Fruit fly (Drosophila melanogaster): Measurements from ENCODE around the gene Act5C.

Gene Act5C

DNA sequence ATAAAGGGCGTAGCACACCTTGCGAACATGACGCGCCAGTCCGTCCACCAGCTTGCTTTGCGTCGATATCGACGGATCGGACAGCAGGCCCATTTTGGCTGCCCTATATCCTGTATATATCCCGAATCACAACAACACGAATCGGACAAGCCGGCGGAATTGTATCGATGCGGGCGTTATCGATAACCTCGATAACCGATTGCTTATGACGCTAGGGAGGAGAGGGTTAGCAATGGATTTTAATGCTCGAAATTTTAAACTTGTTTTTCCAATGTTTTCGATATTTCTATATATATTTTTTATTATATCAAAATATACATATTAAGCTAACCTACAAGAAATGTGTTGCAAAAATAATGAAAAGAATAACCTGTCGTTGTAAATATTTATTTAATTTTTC is 27.5 kb upstream of the Act5C start, which contains the start of gene GAA1 (continued):
- no peak for TF ChIP-seq klu (GFP tag; IDR thresholded peaks at IDR 0.05)
- TF ChIP-seq chn (GFP tag; optimal IDR thresholded peaks at IDR 0.05), result no peak
- no peak for TF ChIP-seq tap (tag; optimal IDR thresholded peaks at IDR 0.05)
- TF ChIP-seq otp (GFP tag; IDR thresholded peaks at IDR 0.05), result no peak
- peak; percentile 94 for TF ChIP-seq nerfin-2 (GFP tag; IDR thresholded peaks at IDR 0.05; ENCODE audit: partially characterized antibody)
- no peak for TF ChIP-seq her (GFP tag; optimal IDR thresholded peaks at IDR 0.05)
- no peak for TF ChIP-seq gro (GFP tag; optimal IDR thresholded peaks at IDR 0.05)
- no peak for TF ChIP-seq Deaf1 (tag; optimal IDR thresholded peaks at IDR 0.05)
- no peak for TF ChIP-seq Tbp (GFP tag; optimal IDR thresholded peaks at IDR 0.05)
- TF ChIP-seq Sry-δ (GFP tag; optimal IDR thresholded peaks at IDR 0.05), result peak; percentile 69
- TF ChIP-seq CG17612 (GFP tag; IDR thresholded peaks at IDR 0.05), result no peak
- TF ChIP-seq D19B (GFP tag; optimal IDR thresholded peaks at IDR 0.05), result no peak
- peak; percentile 64 for TF ChIP-seq inv (GFP tag; IDR thresholded peaks at IDR 0.05; ENCODE audit: partially characterized antibody)
- peak; percentile 88 for TF ChIP-seq sna (GFP tag; IDR thresholded peaks at IDR 0.05; ENCODE audit: partially characterized antibody)
- no peak for TF ChIP-seq CG9797 (GFP tag; optimal IDR thresholded peaks at IDR 0.05)
- peak; percentile 2 for TF ChIP-seq CG15696 (tag; optimal IDR thresholded peaks at IDR 0.05)
- TF ChIP-seq dm (GFP tag; optimal IDR thresholded peaks at IDR 0.05), result no peak
- no peak for TF ChIP-seq slp2 (GFP tag; optimal IDR thresholded peaks at IDR 0.05)
- no peak for TF ChIP-seq CG12299 (tag; optimal IDR thresholded peaks at IDR 0.05)
- no peak for TF ChIP-seq Hr3 (GFP tag; optimal IDR thresholded peaks at IDR 0.05)

DNA sequence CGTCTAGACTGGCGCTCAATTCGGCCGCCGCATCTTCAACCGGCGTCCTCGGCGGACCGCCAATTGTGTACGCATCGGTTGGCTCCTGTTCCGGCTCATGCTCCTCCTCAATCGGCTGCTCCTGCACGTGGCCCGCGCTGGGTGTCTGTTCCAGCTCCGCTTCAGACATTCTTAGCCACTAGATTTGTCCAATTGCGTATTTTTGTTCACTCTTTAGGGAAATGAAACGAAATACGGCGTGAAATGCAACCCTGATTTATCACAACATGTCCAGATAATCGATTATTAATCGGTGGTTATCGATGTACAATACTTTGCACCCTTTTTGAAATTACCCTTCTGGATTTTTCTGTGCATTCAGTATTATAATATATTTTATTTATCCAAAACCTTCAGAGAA is 24.1 kb upstream of the Act5C start, which contains the start of gene mof:
TSS of gene mof (minus strand) at position 270 of the 400 bp plus-strand sequence.
- TF ChIP-seq fru (optimal IDR thresholded peaks at IDR 0.05), result no peak
- TF ChIP-seq chinmo (GFP tag; IDR thresholded peaks at IDR 0.05; ENCODE audit: partially characterized antibody), result peak; percentile 67; the same call in 1 of the 4 replicates
- TF ChIP-seq CG7745 (tag; optimal IDR thresholded peaks at IDR 0.05), result no peak
- TF ChIP-seq al (GFP tag; IDR thresholded peaks at IDR 0.05), result no peak
- TF ChIP-seq bigmax (GFP tag; optimal IDR thresholded peaks at IDR 0.05), result no peak
- peak; percentile 72 for TF ChIP-seq Bgb (GFP tag; IDR thresholded peaks at IDR 0.05; ENCODE audit: partially characterized antibody)
- TF ChIP-seq CG17385 (GFP tag; optimal IDR thresholded peaks at IDR 0.05), result no peak
- TF ChIP-seq CG15601 (tag; optimal IDR thresholded peaks at IDR 0.05), result no peak
- no peak for TF ChIP-seq CG7987 (GFP tag; optimal IDR thresholded peaks at IDR 0.05)
- TF ChIP-seq CG2202 (tag; optimal IDR thresholded peaks at IDR 0.05), result no peak
- no peak for TF ChIP-seq Oli (tag; optimal IDR thresholded peaks at IDR 0.05)
- no peak for TF ChIP-seq eve (GFP tag; optimal IDR thresholded peaks at IDR 0.05)
- no peak for TF ChIP-seq CG13775 (GFP tag; optimal IDR thresholded peaks at IDR 0.05)
- peak; percentile 80 for TF ChIP-seq CG7928 (GFP tag; optimal IDR thresholded peaks at IDR 0.05)
- no peak for TF ChIP-seq CG5180 (GFP tag; optimal IDR thresholded peaks at IDR 0.05)
- no peak for TF ChIP-seq CrebB (tag; optimal IDR thresholded peaks at IDR 0.05)
- no peak for TF ChIP-seq D19A (tag; optimal IDR thresholded peaks at IDR 0.05)
- peak; percentile 44 for TF ChIP-seq CG3995 (GFP tag; optimal IDR thresholded peaks at IDR 0.05)
- TF ChIP-seq ci (GFP tag; IDR thresholded peaks at IDR 0.05), result no peak
- peak; percentile 27 for TF ChIP-seq CG2712 (tag; optimal IDR thresholded peaks at IDR 0.05)
- TF ChIP-seq dmrt11E (tag; optimal IDR thresholded peaks at IDR 0.05), result no peak
- peak; percentile 76; the same call in 2 of the 3 replicates for TF ChIP-seq mld (GFP tag; IDR thresholded peaks at IDR 0.05; ENCODE audit: partially characterized antibody)
- TF ChIP-seq CG17568 (GFP tag; optimal IDR thresholded peaks at IDR 0.05), result no peak
- no peak for TF ChIP-seq CG7839 (tag; optimal IDR thresholded peaks at IDR 0.05)
- TF ChIP-seq pum (GFP tag; optimal IDR thresholded peaks at IDR 0.05), result no peak
- no peak for TF ChIP-seq CG43689 (GFP tag; IDR thresholded peaks at IDR 0.05)
- no peak for TF ChIP-seq CG8388 (GFP tag; optimal IDR thresholded peaks at IDR 0.05)
- peak; percentile 46 for TF ChIP-seq CG15514 (GFP tag; optimal IDR thresholded peaks at IDR 0.05)
- TF ChIP-seq CG13296 (GFP tag; optimal IDR thresholded peaks at IDR 0.05), result no peak
- no peak for TF ChIP-seq Ssrp (tag; optimal IDR thresholded peaks at IDR 0.05)
- no peak for TF ChIP-seq HLH3B (GFP tag; IDR thresholded peaks at IDR 0.05)

All from whole organism, embryonic.